Fruit fly (Drosophila melanogaster) whole organism, wandering third instar larva: ENCODE measurements around the gene Jhbp13.

Experiments
- Abd-B ChIP-seq: fragments of >200 bp; optimal IDR thresholded peaks from 2 replicates; lab custom pipeline; 2017; ENCODE audit warnings: missing biosample characterization, missing genetic modification characterization
- CG9705 ChIP-seq: fragments of 200-800 bp; sonication (Bioruptor generic); optimal IDR thresholded peaks from 2 replicates; lab custom pipeline; 2018; ENCODE audit warnings: missing biosample characterization, mild to moderate bottlenecking, missing genetic modification characterization
- CrebA ChIP-seq: fragments of 200-800 bp; sonication (Bioruptor generic); optimal IDR thresholded peaks from 2 replicates; lab custom pipeline; 2016; ENCODE audit warnings: missing biosample characterization, mild to moderate bottlenecking, missing genetic modification characterization, borderline replicate concordance
- Dfd ChIP-seq: fragments of >200 bp; optimal IDR thresholded peaks from 2 replicates; lab custom pipeline; 2017; ENCODE audit warnings: missing biosample characterization, missing genetic modification characterization
- Dif ChIP-seq: fragments of 200-275, 200-300 bp; sonication (Bioruptor generic); optimal IDR thresholded peaks from 2 replicates; lab custom pipeline; 2018; ENCODE audit warnings: missing biosample characterization, missing genetic modification characterization; ENCODE audit not compliant: partially characterized antibody
- HLH106 ChIP-seq: fragments of 200-800 bp; optimal IDR thresholded peaks from 3 replicates; lab custom pipeline; 2019; ENCODE audit warnings: missing biosample characterization, mild to moderate bottlenecking, missing genetic modification characterization, moderate library complexity
- Hnf4 ChIP-seq: fragments of 200-800 bp; sonication (Bioruptor generic); optimal IDR thresholded peaks from 2 replicates; lab custom pipeline; 2016; ENCODE audit warnings: missing biosample characterization, mild to moderate bottlenecking, missing genetic modification characterization
- Hr78 ChIP-seq: fragments of >200 bp; optimal IDR thresholded peaks from 2 replicates; lab custom pipeline; 2017; ENCODE audit warnings: missing biosample characterization, missing genetic modification characterization
- Hr83 ChIP-seq: fragments of 200-300 bp; sonication (Bioruptor generic); optimal IDR thresholded peaks from 2 replicates; lab custom pipeline; 2016; ENCODE audit warnings: missing biosample characterization, mild to moderate bottlenecking, missing genetic modification characterization, moderate library complexity; ENCODE audit not compliant: poor library complexity, severe bottlenecking
- Jra ChIP-seq: sonication (Bioruptor generic); optimal IDR thresholded peaks from 2 replicates; lab custom pipeline; 2016; ENCODE audit warnings: missing biosample characterization, missing genetic modification characterization
- Mio ChIP-seq: sonication (Bioruptor generic); optimal IDR thresholded peaks from 2 replicates; lab custom pipeline; 2016; ENCODE audit warnings: missing biosample characterization, missing genetic modification characterization
- N ChIP-seq: fragments of >200 bp; optimal IDR thresholded peaks from 2 replicates; lab custom pipeline; 2018; ENCODE audit warnings: missing biosample characterization, missing external identifiers, missing genetic modification characterization
- OdsH ChIP-seq: fragments of 200-800 bp; sonication (Bioruptor generic); optimal IDR thresholded peaks from 2 replicates; lab custom pipeline; 2016; ENCODE audit warnings: missing biosample characterization, mild to moderate bottlenecking, missing genetic modification characterization
- Rel ChIP-seq, 2 experiments: fragments of 200-800 bp; sonication (Bioruptor generic) in 1 of 2; optimal IDR thresholded peaks; 2 replicates in 1 of 2; 3 replicates in 1 of 2; lab custom pipeline; 2016 to 2019; ENCODE audit warnings: mild to moderate bottlenecking in 2 of 2, missing biosample characterization in 2 of 2, missing genetic modification characterization in 2 of 2, moderate library complexity in 1 of 2
- Sp1 ChIP-seq: fragments of 200-800 bp; sonication (Bioruptor generic); optimal IDR thresholded peaks from 3 replicates; lab custom pipeline; 2019; ENCODE audit warnings: missing biosample characterization, mild to moderate bottlenecking, missing genetic modification characterization, moderate library complexity
- Vsx2 ChIP-seq: fragments of 200-300, 225-300 bp; sonication (Bioruptor generic); optimal IDR thresholded peaks from 2 replicates; lab custom pipeline; 2018; ENCODE audit warnings: missing biosample characterization, missing genetic modification characterization; ENCODE audit not compliant: partially characterized antibody
- br ChIP-seq: fragments of 200-800 bp; sonication (Bioruptor generic); optimal IDR thresholded peaks from 2 replicates; lab custom pipeline; 2016; ENCODE audit warnings: missing biosample characterization, missing genetic modification characterization
- brk ChIP-seq: fragments of 200-800 bp; sonication (Bioruptor generic); optimal IDR thresholded peaks from 2 replicates; lab custom pipeline; 2016; ENCODE audit warnings: missing biosample characterization, mild to moderate bottlenecking, missing genetic modification characterization
- dl ChIP-seq, 2 experiments: fragments of 175-275, 200-275 bp in 1 of 2; fragments of 200-275 bp in 1 of 2; sonication (Bioruptor generic); optimal IDR thresholded peaks; lab custom pipeline; 2018; ENCODE audit warnings: mild to moderate bottlenecking in 2 of 2, missing biosample characterization in 2 of 2, missing genetic modification characterization in 2 of 2, moderate library complexity in 2 of 2; ENCODE audit not compliant: partially characterized antibody in 2 of 2, insufficient read depth in 1 of 2
- dmrt93B ChIP-seq: fragments of 200-800 bp; sonication (Bioruptor generic); optimal IDR thresholded peaks from 2 replicates; lab custom pipeline; 2018; ENCODE audit warnings: missing biosample characterization, mild to moderate bottlenecking, missing genetic modification characterization
- dsf ChIP-seq: sonication (Bioruptor generic); optimal IDR thresholded peaks from 2 replicates; lab custom pipeline; 2016; ENCODE audit warnings: missing biosample characterization, missing genetic modification characterization, borderline replicate concordance
- ey ChIP-seq: fragments of 200-800 bp; sonication (Bioruptor generic); optimal IDR thresholded peaks from 2 replicates; lab custom pipeline; 2016; ENCODE audit warnings: missing biosample characterization, missing genetic modification characterization
- fru ChIP-seq: fragments of 200-800 bp; sonication (Bioruptor generic); optimal IDR thresholded peaks from 3 replicates; lab custom pipeline; 2016; ENCODE audit warnings: missing biosample characterization, mild to moderate bottlenecking, missing genetic modification characterization
- jim ChIP-seq: fragments of 175-275, 200-325 bp; sonication (Bioruptor generic); optimal IDR thresholded peaks from 2 replicates; lab custom pipeline; 2016; ENCODE audit warnings: missing biosample characterization, mild to moderate bottlenecking, missing genetic modification characterization
- lola ChIP-seq: fragments of >200 bp; optimal IDR thresholded peaks from 2 replicates; lab custom pipeline; 2017; ENCODE audit warnings: missing biosample characterization, missing genetic modification characterization
- rgr ChIP-seq: fragments of 200-800 bp; sonication (Bioruptor generic); optimal IDR thresholded peaks from 3 replicates; lab custom pipeline; 2016; ENCODE audit warnings: missing biosample characterization, mild to moderate bottlenecking, missing genetic modification characterization
- sv ChIP-seq: fragments of 200-800 bp; sonication (Bioruptor generic); optimal IDR thresholded peaks from 3 replicates; lab custom pipeline; 2016; ENCODE audit warnings: missing biosample characterization, missing genetic modification characterization
- tai ChIP-seq: sonication (Bioruptor generic); optimal IDR thresholded peaks from 2 replicates; lab custom pipeline; 2016; ENCODE audit warnings: missing biosample characterization, missing genetic modification characterization
- usp ChIP-seq: fragments of >200 bp; optimal IDR thresholded peaks from 2 replicates; lab custom pipeline; 2017; ENCODE audit warnings: missing biosample characterization, missing genetic modification characterization

Jhbp13 gene

DNA sequence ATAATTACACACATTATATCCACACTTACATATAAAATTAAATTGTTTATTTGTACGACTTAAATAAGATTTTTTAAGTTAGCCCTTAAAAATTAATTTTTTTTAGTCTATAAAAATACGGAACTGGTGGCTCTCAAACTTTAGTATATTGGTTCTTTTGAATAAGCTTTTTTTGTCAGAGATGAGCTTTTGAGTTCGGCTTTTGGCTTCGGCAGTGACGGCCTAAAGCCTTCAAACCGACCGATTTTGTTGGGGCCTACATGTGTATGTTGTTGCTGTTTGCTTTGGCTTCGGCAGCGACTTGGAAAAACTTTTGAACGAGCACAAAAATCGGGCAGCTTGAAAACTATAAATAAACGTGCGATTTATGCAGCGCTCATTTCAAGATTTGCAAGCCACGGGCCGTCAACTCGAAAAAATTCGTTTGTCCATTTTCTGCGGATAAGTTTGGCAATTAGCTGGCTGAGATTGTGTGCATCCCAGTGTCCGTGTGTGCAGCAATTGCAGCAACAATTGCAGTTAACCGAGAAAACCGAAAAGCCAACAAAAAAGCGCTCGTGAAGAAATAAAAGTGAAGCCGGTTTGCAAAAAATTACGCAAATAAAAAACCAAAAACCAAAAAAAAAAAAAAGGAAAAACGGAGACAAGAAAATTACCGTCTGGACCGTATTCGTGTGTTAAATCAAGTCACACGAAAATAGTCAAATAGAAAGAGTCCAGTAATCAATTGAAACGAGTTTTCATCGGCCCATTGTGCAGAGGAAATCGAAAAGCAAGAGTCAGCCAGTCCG lies 6.3 kb downstream of the Jhbp13 start, which contains the start of gene CG16820:
Gene CG16820, plus strand, starts transcription at position 378 of the 791 bp plus-strand sequence.
- no peak for TF ChIP-seq Hnf4 (GFP tag; lab: Kevin White, UChicago)
- no peak for TF ChIP-seq br (GFP tag; lab: Kevin White, UChicago)
- TF ChIP-seq Mio (GFP tag; lab: Kevin White, UChicago), result no peak
- no peak for TF ChIP-seq CrebA
- TF ChIP-seq Rel (GFP tag; optimal IDR thresholded peaks at IDR 0.05; lab: Kevin White, UChicago), result no peak
- TF ChIP-seq Rel (tag; optimal IDR thresholded peaks at IDR 0.05; lab: Kevin White, UChicago), result no peak
- TF ChIP-seq Abd-B (GFP tag; lab: Kevin White, UChicago), result no peak
- no peak for TF ChIP-seq dsf (GFP tag; lab: Kevin White, UChicago)
- TF ChIP-seq Dif (GFP tag; lab: Kevin White, UChicago), result no peak
- no peak for TF ChIP-seq ey
- no peak for TF ChIP-seq Hr78 (GFP tag; lab: Kevin White, UChicago)
- TF ChIP-seq usp (GFP tag; lab: Kevin White, UChicago), result no peak
- TF ChIP-seq lola (GFP tag; lab: Kevin White, UChicago), result no peak

DNA sequence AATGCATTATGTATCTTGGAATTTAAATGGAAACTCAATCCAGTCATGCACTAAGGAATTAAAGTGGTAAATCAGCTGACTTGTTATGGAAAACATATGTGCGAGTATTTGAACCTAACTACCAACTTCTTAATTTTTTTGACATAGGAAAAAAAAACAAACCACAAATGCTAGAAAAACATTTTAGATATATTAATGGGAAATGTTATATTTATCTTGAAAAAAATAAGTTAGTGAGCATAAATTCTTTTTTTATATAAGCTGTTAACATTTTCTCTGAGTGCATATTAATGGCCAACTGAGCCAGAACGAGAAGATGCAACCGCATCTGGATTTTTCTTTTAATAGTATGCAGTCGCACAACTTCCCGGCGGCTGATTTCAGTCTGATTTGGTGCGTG lies 11.4 kb downstream of the Jhbp13 start:
- no peak for TF ChIP-seq Dfd (GFP tag; lab: Kevin White, UChicago)
- no peak for TF ChIP-seq tai (GFP tag; lab: Kevin White, UChicago)
- TF ChIP-seq br (GFP tag; lab: Kevin White, UChicago), result no peak
- TF ChIP-seq CG9705 (GFP tag; lab: Kevin White, UChicago), result no peak
- TF ChIP-seq OdsH (GFP tag; lab: Kevin White, UChicago), result no peak
- no peak for TF ChIP-seq rgr (GFP tag; lab: Kevin White, UChicago)
- no peak for TF ChIP-seq dmrt93B (GFP tag; lab: Kevin White, UChicago)
- TF ChIP-seq Vsx2 (GFP tag; lab: Kevin White, UChicago), result no peak
- no peak for TF ChIP-seq ey
- TF ChIP-seq N (GFP tag; lab: Kevin White, UChicago), result no peak
- no peak for TF ChIP-seq dl (GFP tag; optimal IDR thresholded peaks at IDR 0.05; lab: Kevin White, UChicago; ENCODE audit: insufficient read depth in 1 of 2, partially characterized antibody in 2 of 2)
- TF ChIP-seq Jra, result no peak
- no peak for TF ChIP-seq Sp1 (GFP tag; lab: Kevin White, UChicago)

dm6 chr2L:13257177-13257576 lies 17.4 kb downstream of the Jhbp13 start, which contains the start of gene Naa20B:
Gene Naa20B (plus strand): TSS chr2L:13257477.
- no peak for TF ChIP-seq OdsH (GFP tag; lab: Kevin White, UChicago)

DNA sequence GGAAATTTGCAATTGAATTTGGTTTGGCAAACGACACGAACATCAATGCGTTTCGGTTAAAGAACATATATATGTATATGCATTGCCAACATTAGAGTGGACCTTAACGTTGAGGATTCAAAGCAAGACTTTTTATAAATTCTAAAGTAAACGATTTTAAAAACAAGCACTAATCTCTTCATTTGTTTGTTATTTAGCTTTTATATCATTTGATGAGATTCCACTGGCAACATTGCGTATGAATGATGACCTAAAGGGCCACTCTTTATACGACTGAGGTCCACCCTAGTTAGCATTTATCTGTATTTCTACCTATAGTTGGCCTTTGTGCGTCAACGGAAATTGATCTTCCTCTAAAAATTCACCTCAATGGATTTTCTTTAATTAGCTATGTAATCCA lies 18.9 kb downstream of the Jhbp13 start:
- TF ChIP-seq Hr83 (GFP tag; lab: Kevin White, UChicago) (no peak), HLH106 (tag; lab: Kevin White, UChicago) (no peak), Abd-B (GFP tag; lab: Kevin White, UChicago) (no peak), OdsH (GFP tag; lab: Kevin White, UChicago) (no peak), dmrt93B (GFP tag; lab: Kevin White, UChicago) (no peak), Vsx2 (GFP tag; lab: Kevin White, UChicago) (no peak), rgr (GFP tag; lab: Kevin White, UChicago) (no peak), fru (GFP tag; lab: Kevin White, UChicago) (no peak), Hnf4 (GFP tag; lab: Kevin White, UChicago) (no peak), brk (GFP tag; lab: Kevin White, UChicago) (no peak), Mio (GFP tag; lab: Kevin White, UChicago) (no peak), dsf (GFP tag; lab: Kevin White, UChicago) (no peak), Sp1 (GFP tag; lab: Kevin White, UChicago) (no peak), sv (GFP tag; lab: Kevin White, UChicago) (no peak), N (GFP tag; lab: Kevin White, UChicago) (no peak), Dfd (GFP tag; lab: Kevin White, UChicago) (no peak), Hr78 (GFP tag; lab: Kevin White, UChicago) (no peak), jim (GFP tag; lab: Kevin White, UChicago) (no peak)
